Worm (Caenorhabditis elegans) whole organism, late embryonic: ENCODE measurements around the gene vti-1.

Source experiments
- nhr-11 ChIP-seq: fragments of 150-350 bp; optimal IDR thresholded peaks from 2 replicates; lab custom pipeline; 2014; ENCODE audit warnings: missing biosample characterization, missing genetic modification characterization
- tbx-2 ChIP-seq: sonication (generic microtip); optimal IDR thresholded peaks from 2 replicates; lab custom pipeline; 2016; ENCODE audit warnings: missing genetic modification characterization, missing compliant biosample characterization
- tbx-7 ChIP-seq: sonication (generic microtip); optimal IDR thresholded peaks from 2 replicates; lab custom pipeline; 2016; ENCODE audit warnings: missing genotype, missing genetic modification characterization, missing compliant biosample characterization

DNA sequence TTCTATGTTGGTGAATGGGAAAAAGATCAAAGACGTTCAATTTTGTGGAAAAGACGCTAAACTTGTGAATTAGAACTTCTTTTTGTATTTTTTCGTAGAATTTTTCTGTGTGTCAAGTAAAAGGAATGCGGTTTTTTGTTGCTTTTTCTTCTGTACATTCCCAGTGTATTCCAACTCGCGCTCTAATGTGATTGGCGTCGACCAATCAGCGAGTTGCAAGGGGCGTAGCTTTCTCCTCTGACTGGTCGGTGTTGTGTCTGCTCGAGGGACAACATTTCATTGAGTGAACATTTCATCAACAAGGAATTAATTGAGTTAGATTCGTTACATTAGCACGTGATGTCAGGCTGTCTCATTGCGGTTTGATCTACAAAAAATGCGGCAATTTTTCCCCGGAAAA, 34.5 kb upstream of the vti-1 start:
- no peak for TF ChIP-seq tbx-7 (tag; lab: Kevin White, UChicago)
- TF ChIP-seq nhr-11 (tag; lab: Kevin White, UChicago) = no peak
- TF ChIP-seq tbx-2 (tag; lab: Kevin White, UChicago) = no peak
